Fruit fly (Drosophila melanogaster): ENCODE results near the gene Rhau.

The Rhau gene

dm6 chr2L:20793881-20794280 is 36.1 kb upstream of the Rhau start (continued):
- peak; percentile 86; the same call in 3 of the 4 replicates for TF ChIP-seq chinmo (GFP tag; IDR thresholded peaks at IDR 0.05; ENCODE audit: partially characterized antibody)
- peak; percentile 30; the same call in 1 of the 2 replicates for TF ChIP-seq NFAT (GFP tag; IDR thresholded peaks at IDR 0.05)
- 0 out of 3 replicates have a peak, but pooled peaks have one; percentile 19 for TF ChIP-seq knrl (GFP tag; IDR thresholded peaks at IDR 0.05; ENCODE audit: partially characterized antibody)
- TF ChIP-seq Bgb (GFP tag; IDR thresholded peaks at IDR 0.05; ENCODE audit: partially characterized antibody): peak; percentile 48; the same call in 1 of the 2 replicates
- TF ChIP-seq chm (GFP tag; IDR thresholded peaks at IDR 0.05): peak; percentile 74
- peak; percentile 40 for TF ChIP-seq nom (GFP tag; optimal IDR thresholded peaks at IDR 0.05)
- TF ChIP-seq br (optimal IDR thresholded peaks at IDR 0.05): no peak
- TF ChIP-seq nerfin-2 (GFP tag; IDR thresholded peaks at IDR 0.05; ENCODE audit: partially characterized antibody): 0 out of 2 replicates have a peak, but pooled peaks have one; percentile 31
- TF ChIP-seq CG42726 (GFP tag; IDR thresholded peaks at IDR 0.05; ENCODE audit: partially characterized antibody): peak; percentile 41; the same call in 1 of the 2 replicates
- TF ChIP-seq bbx (GFP tag; IDR thresholded peaks at IDR 0.05; ENCODE audit: partially characterized antibody): peak; percentile 54
- peak; percentile 41 for TF ChIP-seq CG13894 (tag; optimal IDR thresholded peaks at IDR 0.05)
- TF ChIP-seq Fer1 (GFP tag; optimal IDR thresholded peaks at IDR 0.05): peak; percentile 50
- TF ChIP-seq slbo (GFP tag; IDR thresholded peaks at IDR 0.05): peak; percentile 47; the same call in 1 of the 2 replicates
- no peak for TF ChIP-seq CG11456 (GFP tag; IDR thresholded peaks at IDR 0.05)
- TF ChIP-seq tna (GFP tag; IDR thresholded peaks at IDR 0.05; ENCODE audit: partially characterized antibody): peak; percentile 49; the same call in 1 of the 2 replicates
- TF ChIP-seq CG4360 (GFP tag; IDR thresholded peaks at IDR 0.05): no peak
- peak; percentile 40 for TF ChIP-seq CrebB (tag; optimal IDR thresholded peaks at IDR 0.05)
- TF ChIP-seq CG7786 (GFP tag; optimal IDR thresholded peaks at IDR 0.05): no peak
- TF ChIP-seq CG7987 (GFP tag; optimal IDR thresholded peaks at IDR 0.05): peak; percentile 23
- peak; percentile 78 for TF ChIP-seq z (GFP tag; IDR thresholded peaks at IDR 0.05)
- TF ChIP-seq row (GFP tag; IDR thresholded peaks at IDR 0.05): no peak
- TF ChIP-seq fd96Cb (tag; optimal IDR thresholded peaks at IDR 0.05): no peak
- TF ChIP-seq CG9932 (GFP tag; IDR thresholded peaks at IDR 0.05): 0 out of 2 replicates have a peak, but pooled peaks have one; percentile 23
- TF ChIP-seq Doc2 (GFP tag; IDR thresholded peaks at IDR 0.05): no peak
- TF ChIP-seq her (GFP tag; optimal IDR thresholded peaks at IDR 0.05): peak; percentile 45
- peak; percentile 17 for TF ChIP-seq gfzf (GFP tag; optimal IDR thresholded peaks at IDR 0.05)
- peak; percentile 25; the same call in 1 of the 2 replicates for TF ChIP-seq Drgx (GFP tag; IDR thresholded peaks at IDR 0.05)
- peak; percentile 54 to 69 for TF ChIP-seq Trl (optimal IDR thresholded peaks at IDR 0.05)
- TF ChIP-seq Trl (GFP tag; optimal IDR thresholded peaks at IDR 0.05): peak; percentile 33
- no peak for TF ChIP-seq ftz-f1 (GFP tag; optimal IDR thresholded peaks at IDR 0.05)
- TF ChIP-seq onecut (GFP tag; IDR thresholded peaks at IDR 0.05): peak; percentile 32; the same call in 1 of the 2 replicates
- TF ChIP-seq sug (tag; optimal IDR thresholded peaks at IDR 0.05): peak; percentile 23
- peak; percentile 18 for TF ChIP-seq wek (GFP tag; optimal IDR thresholded peaks at IDR 0.05)
- TF ChIP-seq CG15011 (GFP tag; optimal IDR thresholded peaks at IDR 0.05): no peak
- peak; percentile 7 for TF ChIP-seq CG5180 (GFP tag; optimal IDR thresholded peaks at IDR 0.05)
- peak; percentile 93 for TF ChIP-seq Med (GFP tag)
- peak; percentile 48 for TF ChIP-seq B-H2 (GFP tag; optimal IDR thresholded peaks at IDR 0.05)
- TF ChIP-seq az2 (GFP tag; optimal IDR thresholded peaks at IDR 0.05): no peak
- TF ChIP-seq CG12391 (tag; optimal IDR thresholded peaks at IDR 0.05): no peak
- TF ChIP-seq CG34224 (GFP tag; IDR thresholded peaks at IDR 0.05; ENCODE audit: partially characterized antibody): peak; percentile 39; the same call in 2 of the 3 replicates
- TF ChIP-seq ken (GFP tag; IDR thresholded peaks at IDR 0.05): peak; percentile 28; the same call in 1 of the 3 replicates
- TF ChIP-seq Deaf1 (tag; optimal IDR thresholded peaks at IDR 0.05): peak; percentile 39
- TF ChIP-seq vvl (GFP tag; IDR thresholded peaks at IDR 0.05): peak; percentile 35; the same call in 1 of the 2 replicates
- no peak for TF ChIP-seq pfk (GFP tag; optimal IDR thresholded peaks at IDR 0.05)
- peak; percentile 85 for TF ChIP-seq Jarid2 (GFP tag; optimal IDR thresholded peaks at IDR 0.05)
- TF ChIP-seq CG16779 (GFP tag; IDR thresholded peaks at IDR 0.05): peak; percentile 70
- TF ChIP-seq CG2199 (GFP tag; IDR thresholded peaks at IDR 0.05): 0 out of 3 replicates have a peak, but pooled peaks have one; percentile 71
- TF ChIP-seq CG15514 (GFP tag; optimal IDR thresholded peaks at IDR 0.05): peak; percentile 60
- peak; percentile 36; the same call in 1 of the 2 replicates for TF ChIP-seq CG14014 (GFP tag; IDR thresholded peaks at IDR 0.05)

Measured in whole organism, embryonic.